Worm (Caenorhabditis elegans) whole organism, L2 larva: ENCODE measurements around the gene T16G12.12.

Experiments
- C34F6.9 ChIP-seq: fragments of 150-350 bp; optimal IDR thresholded peaks from 2 replicates; lab custom pipeline; 2014; ENCODE audit warnings: missing biosample characterization, missing genetic modification characterization
- F13H6.1 ChIP-seq: sonication (generic microtip); optimal IDR thresholded peaks from 2 replicates; lab custom pipeline; 2016; ENCODE audit warnings: missing genetic modification characterization, missing compliant biosample characterization
- Y55F3AM.14 ChIP-seq: fragments of 200-800 bp; sonication (Bioruptor generic); optimal IDR thresholded peaks from 2 replicates; lab custom pipeline; 2018; ENCODE audit warnings: mild to moderate bottlenecking, missing genetic modification characterization, missing compliant biosample characterization
- ZK546.5 ChIP-seq: sonication (generic microtip); optimal IDR thresholded peaks from 2 replicates; lab custom pipeline; 2017; ENCODE audit warnings: missing biosample characterization, missing genetic modification characterization
- aly-2 ChIP-seq: fragments of 150-350 bp; optimal IDR thresholded peaks from 2 replicates; lab custom pipeline; 2014; ENCODE audit warnings: missing biosample characterization, missing genetic modification characterization
- ceh-16 ChIP-seq: fragments of 150-350 bp; optimal IDR thresholded peaks from 2 replicates; lab custom pipeline; 2014; ENCODE audit warnings: missing biosample characterization, missing genetic modification characterization
- ceh-82 ChIP-seq: fragments of 150-350 bp; optimal IDR thresholded peaks from 2 replicates; lab custom pipeline; 2014; ENCODE audit warnings: missing biosample characterization, missing genetic modification characterization
- egl-27 ChIP-seq: sonication (generic microtip); optimal IDR thresholded peaks from 3 replicates; lab custom pipeline; 2017; ENCODE audit warnings: missing biosample characterization, missing genetic modification reagents, missing genetic modification characterization
- fos-1 ChIP-seq: fragments of 150-350 bp; optimal IDR thresholded peaks from 2 replicates; lab custom pipeline; 2014; ENCODE audit warnings: missing biosample characterization, missing genetic modification characterization
- gmeb-1 ChIP-seq: fragments of 150-350 bp; optimal IDR thresholded peaks from 2 replicates; lab custom pipeline; 2014; ENCODE audit warnings: missing biosample characterization, missing genetic modification characterization
- lin-11 ChIP-seq: fragments of 150-350 bp; sonication (generic microtip); optimal IDR thresholded peaks from 2 replicates; lab custom pipeline; 2014; ENCODE audit warnings: missing biosample characterization, missing genetic modification characterization, inconsistent platforms, mixed read lengths
- lin-13 ChIP-seq: fragments of 150-350 bp; optimal IDR thresholded peaks from 2 replicates; lab custom pipeline; 2014; ENCODE audit warnings: missing biosample characterization, missing genetic modification reagents, missing genetic modification characterization
- lin-39 ChIP-seq: fragments of 150-350 bp; optimal IDR thresholded peaks from 2 replicates; lab custom pipeline; 2014; ENCODE audit warnings: missing biosample characterization, missing genetic modification reagents, missing genetic modification characterization
- lsy-2 ChIP-seq, 2 experiments: fragments of 150-350 bp in 1 of 2; sonication (generic microtip) in 1 of 2; optimal IDR thresholded peaks; 2 replicates each; lab custom pipeline; 2014 to 2017; ENCODE audit warnings: missing biosample characterization in 2 of 2, missing genetic modification characterization in 2 of 2
- mab-5 ChIP-seq: fragments of 150-350 bp; optimal IDR thresholded peaks from 2 replicates; lab custom pipeline; 2014; ENCODE audit warnings: missing biosample characterization, missing genetic modification characterization
- mbf-1 ChIP-seq: sonication (generic microtip); optimal IDR thresholded peaks from 2 replicates; lab custom pipeline; 2017; ENCODE audit warnings: missing biosample characterization, missing genetic modification characterization
- mdl-1 ChIP-seq, 2 experiments: fragments of 150-350 bp in 1 of 2; sonication (generic microtip) in 1 of 2; optimal IDR thresholded peaks; 2 replicates each; lab custom pipeline; 2017; ENCODE audit warnings: missing biosample characterization in 2 of 2, missing genetic modification characterization in 2 of 2
- nhr-10 ChIP-seq: sonication (generic microtip); optimal IDR thresholded peaks from 2 replicates; lab custom pipeline; 2017; ENCODE audit warnings: missing biosample characterization, missing genetic modification characterization
- nhr-12 ChIP-seq: fragments of 150-350 bp; optimal IDR thresholded peaks from 2 replicates; lab custom pipeline; 2014; ENCODE audit warnings: missing biosample characterization, missing genetic modification characterization
- nhr-129 ChIP-seq: fragments of 150-350 bp; optimal IDR thresholded peaks from 2 replicates; lab custom pipeline; 2014; ENCODE audit warnings: missing biosample characterization, missing genetic modification characterization
- nhr-21 ChIP-seq: fragments of 150-350 bp; optimal IDR thresholded peaks from 2 replicates; lab custom pipeline; 2014; ENCODE audit warnings: missing biosample characterization, missing genetic modification characterization
- nhr-237 ChIP-seq: fragments of 150-350 bp; optimal IDR thresholded peaks from 2 replicates; lab custom pipeline; 2014; ENCODE audit warnings: missing biosample characterization, missing genetic modification characterization
- nhr-25 ChIP-seq: fragments of 150-350 bp; sonication (generic microtip); optimal IDR thresholded peaks from 3 replicates; lab custom pipeline; 2014; ENCODE audit warnings: missing biosample characterization, missing genetic modification characterization
- nhr-6 ChIP-seq: fragments of 150-350 bp; optimal IDR thresholded peaks from 2 replicates; lab custom pipeline; 2014; ENCODE audit warnings: missing biosample characterization, missing genetic modification characterization
- peb-1 ChIP-seq: fragments of 150-350 bp; optimal IDR thresholded peaks from 2 replicates; lab custom pipeline; 2014; ENCODE audit warnings: missing biosample characterization, missing genetic modification characterization
- sem-4 ChIP-seq: fragments of 150-350 bp; optimal IDR thresholded peaks from 2 replicates; lab custom pipeline; 2014; ENCODE audit warnings: missing biosample characterization, missing genetic modification reagents, missing genetic modification characterization
- sma-3 ChIP-seq: sonication (generic microtip); optimal IDR thresholded peaks from 2 replicates; lab custom pipeline; 2016; ENCODE audit warnings: missing genetic modification reagents, missing genetic modification characterization, missing compliant biosample characterization
- sma-9 ChIP-seq, 2 experiments: fragments of 150-350 bp in 1 of 2; sonication (generic microtip) in 1 of 2; optimal IDR thresholded peaks; 2 replicates each; lab custom pipeline; 2014 to 2016; ENCODE audit warnings: missing genetic modification characterization in 2 of 2, mild to moderate bottlenecking in 1 of 2, missing biosample characterization in 1 of 2, missing compliant biosample characterization in 1 of 2, missing genetic modification reagents in 1 of 2, moderate library complexity in 1 of 2
- snpc-4 ChIP-seq: fragments of 150-350 bp; optimal IDR thresholded peaks from 2 replicates; lab custom pipeline; 2014; ENCODE audit warnings: missing biosample characterization, missing genetic modification characterization
- unc-55 ChIP-seq: fragments of 150-350 bp; sonication (generic microtip); optimal IDR thresholded peaks from 3 replicates; lab custom pipeline; 2014; ENCODE audit warnings: missing biosample characterization, missing genetic modification reagents, missing genetic modification characterization
- unc-62 ChIP-seq: fragments of 150-350 bp; optimal IDR thresholded peaks from 2 replicates; lab custom pipeline; 2014; ENCODE audit warnings: missing biosample characterization, missing genetic modification reagents, missing genetic modification characterization
- zag-1 ChIP-seq: fragments of 150-350 bp; optimal IDR thresholded peaks from 2 replicates; lab custom pipeline; 2014; ENCODE audit warnings: missing biosample characterization, missing genetic modification characterization
- ztf-1 ChIP-seq: fragments of 200-800 bp; sonication (Bioruptor generic); conservative IDR thresholded peaks from 2 replicates; pipeline ENCODE4 v1.3.6; 2022; ENCODE audit warnings: missing genetic modification characterization, missing compliant biosample characterization
- ztf-11 ChIP-seq: sonication (generic microtip); optimal IDR thresholded peaks from 2 replicates; lab custom pipeline; 2017; ENCODE audit warnings: missing biosample characterization, missing genetic modification characterization
- ztf-4 ChIP-seq: fragments of 150-350 bp; optimal IDR thresholded peaks from 2 replicates; lab custom pipeline; 2014; ENCODE audit warnings: missing biosample characterization, missing genetic modification characterization

T16G12.12 gene

DNA sequence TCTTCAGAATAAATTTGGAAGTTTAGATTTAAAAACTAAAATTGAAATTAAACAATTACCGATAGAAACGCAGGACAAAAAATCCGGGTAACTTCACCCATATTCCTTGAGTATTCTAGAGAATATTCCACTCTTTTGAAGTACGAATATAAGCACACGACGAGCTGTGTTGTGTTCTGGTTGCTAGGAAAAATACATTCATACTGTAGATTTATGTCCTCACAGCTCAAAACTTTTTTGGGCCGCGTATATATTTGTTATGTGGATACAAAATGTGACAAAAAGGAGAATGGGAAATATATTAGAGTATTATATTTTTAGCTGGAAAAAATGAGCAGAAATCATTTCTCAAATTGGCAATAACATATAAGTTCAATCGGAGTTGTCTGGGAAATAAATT, 20.2 kb upstream of the T16G12.12 start, which contains the start of gene M04D8.5:
M04D8.5 (minus strand) TSS at position 101 of the 400 bp plus-strand sequence.
- TF ChIP-seq ceh-16 (tag; lab: Kevin White, UChicago) (no peak), aly-2 (tag; lab: Kevin White, UChicago) (no peak), nhr-25 (tag; lab: Kevin White, UChicago) (no peak), fos-1 (tag; lab: Kevin White, UChicago) (no peak), mbf-1 (tag; lab: Kevin White, UChicago) (no peak), ZK546.5 (tag; lab: Kevin White, UChicago) (no peak), nhr-6 (tag; lab: Kevin White, UChicago) (no peak), nhr-12 (tag; lab: Kevin White, UChicago) (no peak), F13H6.1 (tag; lab: Kevin White, UChicago) (no peak), nhr-129 (no peak), C34F6.9 (tag; lab: Kevin White, UChicago) (no peak), lin-13 (GFP tag; lab: Kevin White, UChicago) (no peak), lin-39 (no peak), mdl-1 (tag; optimal IDR thresholded peaks at IDR 0.05; lab: Kevin White, UChicago) (no peak), egl-27 (tag; lab: Kevin White, UChicago) (no peak), sem-4 (tag; lab: Kevin White, UChicago) (no peak), nhr-237 (tag; lab: Kevin White, UChicago) (no peak), peb-1 (tag; lab: Kevin White, UChicago) (no peak)

DNA sequence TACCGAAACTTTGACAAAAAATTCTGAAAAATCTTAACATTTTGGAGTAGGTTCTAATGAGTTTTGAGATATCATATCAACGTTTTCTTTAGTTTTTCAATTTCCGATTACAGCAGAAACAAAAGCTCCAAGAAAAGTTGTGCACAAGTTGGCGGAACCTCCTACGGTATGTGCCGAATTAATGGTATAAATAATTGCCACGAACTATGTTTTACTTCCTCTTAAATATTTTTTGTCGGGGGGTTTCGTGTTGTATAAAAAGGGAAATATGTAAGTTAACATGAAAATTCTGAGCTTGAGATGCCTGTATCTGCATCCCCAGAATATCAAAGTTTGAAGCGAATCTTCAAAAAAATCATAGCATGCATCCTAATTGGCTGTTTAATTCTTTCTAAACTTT, 19.5 kb upstream of the T16G12.12 start, which contains the start of gene M04D8.8:
M04D8.8 (plus strand) TSS at position 301 of the 400 bp plus-strand sequence.
- TF ChIP-seq egl-27 (tag; lab: Kevin White, UChicago): no peak
- TF ChIP-seq ztf-1 (GFP tag; lab: Robert Waterston, UW): no peak
- TF ChIP-seq gmeb-1: no peak
- no peak for TF ChIP-seq nhr-21 (tag; lab: Kevin White, UChicago)
- no peak for TF ChIP-seq mab-5 (tag; lab: Kevin White, UChicago)
- no peak for TF ChIP-seq nhr-6 (tag; lab: Kevin White, UChicago)
- TF ChIP-seq nhr-129: no peak
- TF ChIP-seq lsy-2 (tag; optimal IDR thresholded peaks at IDR 0.05; lab: Kevin White, UChicago): no peak

DNA sequence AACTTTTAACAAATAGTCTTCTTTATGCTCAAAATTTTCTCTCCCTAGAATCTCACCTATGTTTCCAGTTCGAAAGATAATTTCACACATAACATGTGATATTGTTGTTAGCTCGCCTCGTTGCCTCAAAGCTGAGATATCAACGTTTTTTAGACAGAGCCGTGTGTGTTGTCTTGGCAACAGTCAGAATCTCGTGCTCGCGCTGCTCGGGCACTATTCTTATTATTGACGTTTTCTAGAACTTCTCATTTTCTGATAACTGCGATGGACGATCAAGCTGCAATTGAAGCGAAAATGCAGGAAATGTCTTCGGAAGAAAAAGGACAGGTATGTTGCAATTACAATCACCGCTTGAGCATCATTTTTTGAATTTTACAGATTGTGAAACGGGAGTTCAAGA, 17.6 kb upstream of the T16G12.12 start, which contains the start of gene xbx-3:
xbx-3 (plus strand) TSS at position 163 of the 400 bp plus-strand sequence.
- TF ChIP-seq nhr-21 (tag; lab: Kevin White, UChicago) (peak; percentile 24), sem-4 (tag; lab: Kevin White, UChicago) (no peak)

DNA sequence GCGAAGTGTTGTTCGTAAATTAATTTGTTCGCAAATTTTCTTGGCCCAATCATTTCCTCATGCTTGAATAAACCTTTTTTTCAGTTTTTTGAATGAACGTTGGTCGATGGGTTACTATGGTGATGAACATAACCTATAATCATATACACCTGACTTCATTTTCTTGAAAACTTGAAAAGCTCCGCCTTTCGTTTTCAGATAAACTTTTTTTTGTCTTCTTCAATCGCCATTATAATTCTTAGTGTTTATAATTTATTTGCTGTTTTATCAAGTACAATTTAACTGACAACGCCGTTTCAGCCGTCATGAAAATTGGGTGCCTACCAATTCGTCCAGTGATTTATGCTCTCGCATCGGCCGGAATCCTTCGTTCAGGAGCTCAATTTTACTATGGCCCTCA, 16.3 kb upstream of the T16G12.12 start, which contains the start of gene M04D8.7:
M04D8.7 (plus strand) TSS at position 301 of the 400 bp plus-strand sequence.
- no peak for TF ChIP-seq Y55F3AM.14 (GFP tag; lab: Kevin White, UChicago)
- TF ChIP-seq mbf-1 (tag; lab: Kevin White, UChicago): no peak
- TF ChIP-seq sma-3 (GFP tag; lab: Kevin White, UChicago): no peak
- no peak for TF ChIP-seq lin-11 (tag; lab: Kevin White, UChicago)
- no peak for TF ChIP-seq nhr-237 (tag; lab: Kevin White, UChicago)
- no peak for TF ChIP-seq unc-55 (GFP tag; lab: Kevin White, UChicago)
- no peak for TF ChIP-seq ztf-11 (tag; lab: Kevin White, UChicago)
- TF ChIP-seq peb-1 (tag; lab: Kevin White, UChicago): no peak
- no peak for TF ChIP-seq F13H6.1 (tag; lab: Kevin White, UChicago)
- TF ChIP-seq egl-27 (tag; lab: Kevin White, UChicago): no peak
- no peak for TF ChIP-seq ceh-82
- no peak for TF ChIP-seq sma-9 (GFP tag; optimal IDR thresholded peaks at IDR 0.05; lab: Kevin White, UChicago)
- TF ChIP-seq sma-9 (tag; optimal IDR thresholded peaks at IDR 0.05; lab: Kevin White, UChicago): no peak
- TF ChIP-seq nhr-129: no peak
- TF ChIP-seq nhr-10 (tag; lab: Kevin White, UChicago): no peak
- TF ChIP-seq snpc-4 (tag; lab: Kevin White, UChicago): no peak
- no peak for TF ChIP-seq unc-62 (GFP tag; lab: Kevin White, UChicago)
- no peak for TF ChIP-seq zag-1
- TF ChIP-seq lin-39: no peak
- no peak for TF ChIP-seq ztf-4 (tag; lab: Kevin White, UChicago)
